Fruit fly (Drosophila melanogaster) whole organism, prepupa: ENCODE data around the gene agt.

Experiments
- CG11902 ChIP-seq: fragments of 200-800 bp; sonication (Bioruptor generic); optimal IDR thresholded peaks from 3 replicates; lab custom pipeline; 2016; ENCODE audit warnings: missing biosample characterization, missing genetic modification characterization
- CG15336 ChIP-seq: fragments of 200-800 bp; sonication (Bioruptor generic); IDR thresholded peaks from 2 replicates; pipeline ENCODE4 v1.3.6; 2022; ENCODE audit warnings: missing biosample characterization, missing genetic modification characterization
- CG1621 ChIP-seq: fragments of 200-800 bp; sonication (Bioruptor generic); optimal IDR thresholded peaks from 3 replicates; lab custom pipeline; 2018; ENCODE audit warnings: missing biosample characterization, mild to moderate bottlenecking, missing genetic modification characterization
- CG3032 ChIP-seq: fragments of 200-800 bp; optimal IDR thresholded peaks from 2 replicates; lab custom pipeline; 2019; ENCODE audit warnings: missing biosample characterization, mild to moderate bottlenecking, missing genetic modification characterization, moderate library complexity
- CG31627 ChIP-seq: fragments of 200-800 bp; sonication (Bioruptor generic); optimal IDR thresholded peaks from 3 replicates; lab custom pipeline; 2016; ENCODE audit warnings: missing biosample characterization, missing genetic modification characterization
- CG34406 ChIP-seq: fragments of 200-800 bp; sonication (Bioruptor generic); optimal IDR thresholded peaks from 3 replicates; lab custom pipeline; 2016; ENCODE audit warnings: missing biosample characterization, missing genetic modification characterization
- CG3919 ChIP-seq: fragments of 200-800 bp; sonication (Bioruptor generic); optimal IDR thresholded peaks from 3 replicates; lab custom pipeline; 2016; ENCODE audit warnings: missing biosample characterization, missing genetic modification characterization
- CG8119 ChIP-seq: fragments of 200-800 bp; sonication (Bioruptor generic); IDR thresholded peaks from 3 replicates; pipeline ENCODE4 v1.3.6; 2022; ENCODE audit warnings: missing biosample characterization, missing genetic modification characterization
- CG8632 ChIP-seq: fragments of 200-800 bp; sonication (Bioruptor generic); optimal IDR thresholded peaks from 3 replicates; lab custom pipeline; 2016; ENCODE audit warnings: missing biosample characterization, missing genetic modification characterization
- CG9139 ChIP-seq: fragments of 200-800 bp; sonication (Bioruptor generic); optimal IDR thresholded peaks from 3 replicates; lab custom pipeline; 2017; ENCODE audit warnings: missing biosample characterization, mild to moderate bottlenecking, missing genetic modification characterization
- Eip75B ChIP-seq: fragments of 200-800 bp; sonication (Bioruptor generic); optimal IDR thresholded peaks from 3 replicates; lab custom pipeline; 2016; ENCODE audit warnings: missing biosample characterization, missing genetic modification characterization
- Eip93F ChIP-seq: fragments of 200-800 bp; sonication (Bioruptor generic); optimal IDR thresholded peaks from 2 replicates; lab custom pipeline; 2016; ENCODE audit warnings: missing biosample characterization, mild to moderate bottlenecking, missing genetic modification characterization
- Ets96B ChIP-seq: fragments of 200-800 bp; optimal IDR thresholded peaks from 2 replicates; lab custom pipeline; 2019; ENCODE audit warnings: missing biosample characterization, mild to moderate bottlenecking, missing genetic modification characterization, moderate library complexity
- Smox ChIP-seq: fragments of 200-800 bp; sonication (Bioruptor generic); optimal IDR thresholded peaks from 3 replicates; lab custom pipeline; 2016; ENCODE audit warnings: missing biosample characterization, missing genetic modification characterization
- Sox102F ChIP-seq: fragments of 200-800 bp; sonication (Bioruptor generic); optimal IDR thresholded peaks from 2 replicates; lab custom pipeline; 2016; ENCODE audit warnings: missing biosample characterization, mild to moderate bottlenecking, missing genetic modification characterization
- Sox14 ChIP-seq: fragments of 200-800 bp; sonication (Bioruptor generic); optimal IDR thresholded peaks from 3 replicates; lab custom pipeline; 2016; ENCODE audit warnings: missing biosample characterization, missing genetic modification characterization
- cyc ChIP-seq: fragments of 200-800 bp; sonication (Bioruptor generic); optimal IDR thresholded peaks from 3 replicates; lab custom pipeline; 2016; ENCODE audit warnings: missing biosample characterization, missing genetic modification characterization
- dac ChIP-seq: fragments of 200-800 bp; sonication (Bioruptor generic); optimal IDR thresholded peaks from 2 replicates; lab custom pipeline; 2017; ENCODE audit warnings: missing biosample characterization, mild to moderate bottlenecking, missing genetic modification characterization
- eg ChIP-seq: fragments of 200-800 bp; sonication (Bioruptor generic); IDR thresholded peaks from 3 replicates; pipeline ENCODE4 v1.3.6; 2022; ENCODE audit warnings: missing biosample characterization, missing genetic modification characterization
- esn ChIP-seq: fragments of 200-800 bp; sonication (Bioruptor generic); optimal IDR thresholded peaks from 2 replicates; lab custom pipeline; 2016; ENCODE audit warnings: missing biosample characterization, mild to moderate bottlenecking, missing genetic modification characterization, moderate library complexity
- fd59A ChIP-seq: fragments of 200-800 bp; sonication (Bioruptor generic); optimal IDR thresholded peaks from 2 replicates; lab custom pipeline; 2017; ENCODE audit warnings: missing biosample characterization, mild to moderate bottlenecking, missing genetic modification characterization, missing genetic modification reagents
- lz ChIP-seq: fragments of 200-800 bp; sonication (Bioruptor generic); optimal IDR thresholded peaks from 3 replicates; lab custom pipeline; 2016; ENCODE audit warnings: missing biosample characterization, missing genetic modification characterization
- pdm3 ChIP-seq: fragments of 200-800 bp; sonication (Bioruptor generic); optimal IDR thresholded peaks from 3 replicates; lab custom pipeline; 2016; ENCODE audit warnings: missing biosample characterization, missing genetic modification characterization
- salr ChIP-seq, 2 experiments: fragments of 200-800 bp; sonication (Bioruptor generic); optimal IDR thresholded peaks; 3 replicates each; lab custom pipeline; 2016 to 2018; ENCODE audit warnings: missing biosample characterization in 2 of 2, missing genetic modification characterization in 2 of 2, mild to moderate bottlenecking in 1 of 2
- spab ChIP-seq: fragments of 200-800 bp; sonication (Bioruptor generic); optimal IDR thresholded peaks from 2 replicates; lab custom pipeline; 2017; ENCODE audit warnings: missing biosample characterization, mild to moderate bottlenecking, missing genetic modification characterization, missing genetic modification reagents
- svp ChIP-seq: fragments of 200-800 bp; sonication (Bioruptor generic); peaks from one replicate; lab custom pipeline; 2016; ENCODE audit warnings: missing biosample characterization, missing genetic modification characterization

Gene agt

dm6 chr3R:6657278-6658246 is 2.3 kb downstream of the agt start, which contains the start of the genes CG1307 and twr (continued):
- no peak for TF ChIP-seq Sox14
- TF ChIP-seq Eip75B (GFP tag; lab: Kevin White, UChicago) = no peak
- peak; percentile 13 for TF ChIP-seq esn (GFP tag; lab: Kevin White, UChicago)

dm6 chr3R:6646740-6647139 is 13.2 kb downstream of the agt start, which contains the start of gene Taf1:
Gene Taf1, plus strand, starts transcription at chr3R:6646889.
- TF ChIP-seq Sox14 (no peak), CG11902 (GFP tag; lab: Kevin White, UChicago) (no peak), salr (GFP tag; optimal IDR thresholded peaks at IDR 0.05; lab: Kevin White, UChicago) (no peak), Eip93F (GFP tag; lab: Kevin White, UChicago) (no peak), Ets96B (tag; lab: Kevin White, UChicago) (no peak)

DNA sequence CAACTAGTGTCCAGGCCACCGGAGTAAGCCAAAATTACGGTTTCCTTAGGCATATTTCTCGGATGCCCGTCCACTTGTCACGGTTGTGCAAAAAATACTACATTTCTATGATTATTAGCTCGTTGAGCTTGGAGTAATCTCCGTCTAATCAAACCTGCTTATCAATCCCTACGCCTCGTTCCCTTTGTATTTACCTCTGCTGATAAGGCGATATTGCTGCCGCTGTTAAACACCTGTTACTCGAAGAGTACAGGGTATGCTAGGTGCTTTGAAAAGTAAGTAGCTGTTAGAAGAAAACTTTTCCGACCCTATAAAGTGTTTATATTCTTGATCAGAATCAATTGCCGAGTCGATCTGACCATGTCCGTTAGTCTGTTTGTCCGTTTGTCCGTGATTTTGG is 15.6 kb downstream of the agt start, which contains the start of gene Ass:
Ass (minus strand) TSS at position 101 of the 400 bp plus-strand sequence.
- TF ChIP-seq Smox (GFP tag; lab: Kevin White, UChicago) = no peak
- TF ChIP-seq pdm3 (GFP tag; lab: Kevin White, UChicago) = no peak
- no peak for TF ChIP-seq eg
- TF ChIP-seq svp (GFP tag; lab: Kevin White, UChicago) = no peak
- no peak for TF ChIP-seq fd59A
- TF ChIP-seq cyc (GFP tag; lab: Kevin White, UChicago) = no peak

dm6 chr3R:6640932-6641331 is 19.0 kb downstream of the agt start, which contains the start of gene CG31286:
Gene CG31286, plus strand, starts transcription at chr3R:6641232.
- TF ChIP-seq dac (GFP tag; lab: Kevin White, UChicago) = no peak
- TF ChIP-seq CG9139 (GFP tag; lab: Kevin White, UChicago) = no peak
- TF ChIP-seq Sox102F (GFP tag; lab: Kevin White, UChicago) = no peak

DNA sequence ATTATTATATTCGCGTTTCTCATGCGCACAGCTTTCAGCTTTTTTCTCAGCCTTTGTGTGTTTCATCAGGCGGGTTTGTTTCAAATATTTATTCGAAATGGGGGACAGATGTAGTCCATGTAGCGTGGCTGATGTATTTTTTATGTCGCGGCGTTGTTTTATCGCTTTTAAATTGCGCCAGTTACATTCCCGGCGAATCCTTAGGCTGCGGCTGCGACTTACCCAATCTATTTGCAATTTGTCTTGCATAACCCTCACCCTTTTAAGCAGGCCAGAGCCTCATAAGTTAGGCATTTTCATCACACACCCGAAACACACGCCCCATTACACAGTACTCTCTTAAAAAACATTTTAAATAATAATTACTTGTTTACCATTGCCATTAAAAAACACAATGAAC is 30.0 kb downstream of the agt start, which contains the start of gene sunz:
sunz (plus strand) TSS at position 301 of the 400 bp plus-strand sequence.
- TF ChIP-seq CG3919 (GFP tag; lab: Kevin White, UChicago) = no peak
- no peak for TF ChIP-seq CG8119 (GFP tag; lab: Robert Waterston, UW)
- TF ChIP-seq CG8632 (GFP tag; lab: Kevin White, UChicago) = no peak
- no peak for TF ChIP-seq CG34406 (GFP tag; lab: Kevin White, UChicago)
- no peak for TF ChIP-seq lz (GFP tag; lab: Kevin White, UChicago)
- no peak for TF ChIP-seq CG31627 (GFP tag; lab: Kevin White, UChicago)
- TF ChIP-seq cyc (GFP tag; lab: Kevin White, UChicago) = no peak
- TF ChIP-seq, all 60 proteins: peak for 0

DNA sequence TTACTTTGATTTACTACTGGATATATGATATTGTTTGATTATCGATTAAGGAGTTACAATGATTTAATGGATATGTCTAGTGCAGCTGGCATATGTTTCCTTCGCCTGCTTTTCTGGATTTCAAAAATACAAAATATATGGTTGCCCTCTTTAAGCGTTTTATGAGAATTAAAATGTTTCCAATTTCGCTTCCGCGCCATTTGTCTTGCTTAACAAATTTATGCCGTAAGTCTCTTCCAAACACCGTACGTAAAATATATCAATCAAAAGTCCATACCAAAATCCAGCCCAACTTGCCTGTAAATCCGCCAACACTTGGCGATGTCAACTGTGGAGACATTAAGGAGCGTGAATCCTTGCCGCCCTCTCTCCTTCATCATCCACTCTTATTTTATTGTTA is 30.7 kb downstream of the agt start, which contains the start of gene CG15177:
CG15177 (minus strand) TSS at position 101 of the 400 bp plus-strand sequence.
- TF ChIP-seq CG8632 (GFP tag; lab: Kevin White, UChicago) (no peak), CG31627 (GFP tag; lab: Kevin White, UChicago) (no peak), CG1621 (tag; lab: Kevin White, UChicago) (no peak)

- TF ChIP-seq CG3032 (tag; lab: Kevin White, UChicago) (no peak), CG1621 (tag; lab: Kevin White, UChicago) (no peak), CG9139 (GFP tag; lab: Kevin White, UChicago) (no peak), spab (no peak), cyc (GFP tag; lab: Kevin White, UChicago) (no peak), esn (GFP tag; lab: Kevin White, UChicago) (no peak), CG15336 (no peak)
Measured at dm6 chr3R:6627800-6628199, 32.1 kb downstream of the agt start, which contains the start of gene sowi. Gene sowi, minus strand, starts transcription at chr3R:6627900.
